Fruit fly (Drosophila melanogaster): ENCODE measurements around the gene CG6763.

CG6763 gene

dm6 chr3R:23334036-23334744 lies 50.4 kb downstream of the CG6763 start:
- TF ChIP-seq pan (optimal IDR thresholded peaks at IDR 0.05), result no peak
- TF ChIP-seq br (GFP tag; optimal IDR thresholded peaks at IDR 0.05), result peak; percentile 3
- TF ChIP-seq tai (GFP tag; optimal IDR thresholded peaks at IDR 0.05), result no peak
- TF ChIP-seq Myc (optimal IDR thresholded peaks at IDR 0.05), result no peak
- peak; percentile 91 for TF ChIP-seq CrebA (GFP tag; optimal IDR thresholded peaks at IDR 0.05; ENCODE audit: borderline replicate concordance)
- peak; percentile 23 for TF ChIP-seq brk (GFP tag; optimal IDR thresholded peaks at IDR 0.05)
- peak in 1 of 2 experiments; percentile 4 for TF ChIP-seq foxo (GFP tag; optimal IDR thresholded peaks at IDR 0.05)
- no peak for TF ChIP-seq ey (GFP tag; optimal IDR thresholded peaks at IDR 0.05)
- peak; percentile 52 to 82 for TF ChIP-seq dl (GFP tag; optimal IDR thresholded peaks at IDR 0.05; ENCODE audit: insufficient read depth in 1 of 2, partially characterized antibody in 2 of 2)
- no peak for TF ChIP-seq GATAd (GFP tag; optimal IDR thresholded peaks at IDR 0.05)
- no peak for TF ChIP-seq HLH106 (tag; optimal IDR thresholded peaks at IDR 0.05)
- TF ChIP-seq sv (GFP tag; optimal IDR thresholded peaks at IDR 0.05), result no peak
- TF ChIP-seq usp (GFP tag; optimal IDR thresholded peaks at IDR 0.05), result no peak
- peak; percentile 99 for TF ChIP-seq jim (GFP tag; optimal IDR thresholded peaks at IDR 0.05)
- TF ChIP-seq N (GFP tag; optimal IDR thresholded peaks at IDR 0.05), result no peak
- TF ChIP-seq psq (GFP tag; optimal IDR thresholded peaks at IDR 0.05), result peak; percentile 98
- no peak for TF ChIP-seq OdsH (GFP tag; optimal IDR thresholded peaks at IDR 0.05)
- TF ChIP-seq Rel (GFP tag; optimal IDR thresholded peaks at IDR 0.05), result peak; percentile 90
- TF ChIP-seq Rel (tag; optimal IDR thresholded peaks at IDR 0.05), result no peak
- peak; percentile 24 for TF ChIP-seq CG32264 (GFP tag; optimal IDR thresholded peaks at IDR 0.05)
- no peak for TF ChIP-seq lola (GFP tag; optimal IDR thresholded peaks at IDR 0.05)
- peak; percentile 77 for TF ChIP-seq Dif (GFP tag; optimal IDR thresholded peaks at IDR 0.05; ENCODE audit: partially characterized antibody)
- peak; percentile 73 for TF ChIP-seq woc (GFP tag; optimal IDR thresholded peaks at IDR 0.05)
- TF ChIP-seq Sp1 (GFP tag; optimal IDR thresholded peaks at IDR 0.05), result peak; percentile 83
- no peak for TF ChIP-seq h (GFP tag; optimal IDR thresholded peaks at IDR 0.05)
- peak; percentile 16 for TF ChIP-seq Mio (GFP tag; optimal IDR thresholded peaks at IDR 0.05)
- peak; percentile 40 for TF ChIP-seq fru (GFP tag; optimal IDR thresholded peaks at IDR 0.05)
- no peak for TF ChIP-seq dmrt93B (GFP tag; optimal IDR thresholded peaks at IDR 0.05)
- no peak for TF ChIP-seq Hnf4 (GFP tag; optimal IDR thresholded peaks at IDR 0.05)

- peak; percentile 81 for TF ChIP-seq rgr (GFP tag; optimal IDR thresholded peaks at IDR 0.05)
- peak; percentile 82 for TF ChIP-seq h (GFP tag; optimal IDR thresholded peaks at IDR 0.05)
- peak; percentile 20 for TF ChIP-seq Rel (GFP tag; optimal IDR thresholded peaks at IDR 0.05)
- no peak for TF ChIP-seq Rel (tag; optimal IDR thresholded peaks at IDR 0.05)
- no peak for TF ChIP-seq dsf (GFP tag; optimal IDR thresholded peaks at IDR 0.05; ENCODE audit: borderline replicate concordance)
- no peak for TF ChIP-seq Hr78 (GFP tag; optimal IDR thresholded peaks at IDR 0.05)
- TF ChIP-seq pan (optimal IDR thresholded peaks at IDR 0.05), result no peak
- TF ChIP-seq HLH106 (tag; optimal IDR thresholded peaks at IDR 0.05), result peak; percentile 69
- no peak for TF ChIP-seq GATAd (GFP tag; optimal IDR thresholded peaks at IDR 0.05)
- TF ChIP-seq Dif (GFP tag; optimal IDR thresholded peaks at IDR 0.05; ENCODE audit: partially characterized antibody), result no peak
- peak; percentile 38 for TF ChIP-seq Hnf4 (GFP tag; optimal IDR thresholded peaks at IDR 0.05)
- TF ChIP-seq foxo (GFP tag; optimal IDR thresholded peaks at IDR 0.05), result peak in 1 of 2 experiments; percentile 67
- peak; percentile 37 for TF ChIP-seq dmrt93B (GFP tag; optimal IDR thresholded peaks at IDR 0.05)
- peak; percentile 65 for TF ChIP-seq fru (GFP tag; optimal IDR thresholded peaks at IDR 0.05)
- TF ChIP-seq N (GFP tag; optimal IDR thresholded peaks at IDR 0.05), result no peak
- peak; percentile 17 for TF ChIP-seq CG9705 (GFP tag; optimal IDR thresholded peaks at IDR 0.05)
- peak; percentile 79 for TF ChIP-seq tai (GFP tag; optimal IDR thresholded peaks at IDR 0.05)
- TF ChIP-seq Myc (optimal IDR thresholded peaks at IDR 0.05), result no peak
- peak; percentile 8 for TF ChIP-seq sage (GFP tag; optimal IDR thresholded peaks at IDR 0.05)
- TF ChIP-seq ey (GFP tag; optimal IDR thresholded peaks at IDR 0.05), result peak; percentile 72
- peak; percentile 27 for TF ChIP-seq woc (GFP tag; optimal IDR thresholded peaks at IDR 0.05)
- TF ChIP-seq OdsH (GFP tag; optimal IDR thresholded peaks at IDR 0.05), result peak; percentile 68
- peak; percentile 40 for TF ChIP-seq br (GFP tag; optimal IDR thresholded peaks at IDR 0.05)
- TF ChIP-seq Sp1 (GFP tag; optimal IDR thresholded peaks at IDR 0.05), result peak; percentile 42
Observed at dm6 chr3R:23334866-23335265, 51.1 kb downstream of the CG6763 start.

- peak; percentile 43 for TF ChIP-seq HLH106 (tag; optimal IDR thresholded peaks at IDR 0.05)
- no peak for TF ChIP-seq Hr83 (GFP tag; optimal IDR thresholded peaks at IDR 0.05; ENCODE audit: poor library complexity, severe bottlenecking)
- no peak for TF ChIP-seq Myc (optimal IDR thresholded peaks at IDR 0.05)
- TF ChIP-seq h (GFP tag; optimal IDR thresholded peaks at IDR 0.05), result no peak
- peak; percentile 48 for TF ChIP-seq Sp1 (GFP tag; optimal IDR thresholded peaks at IDR 0.05)
- TF ChIP-seq psq (GFP tag; optimal IDR thresholded peaks at IDR 0.05), result no peak
- TF ChIP-seq CG9705 (GFP tag; optimal IDR thresholded peaks at IDR 0.05), result no peak
- peak; percentile 9 for TF ChIP-seq rgr (GFP tag; optimal IDR thresholded peaks at IDR 0.05)
- peak; percentile 22 for TF ChIP-seq dmrt93B (GFP tag; optimal IDR thresholded peaks at IDR 0.05)
- TF ChIP-seq GATAd (GFP tag; optimal IDR thresholded peaks at IDR 0.05), result no peak
- TF ChIP-seq foxo (GFP tag; optimal IDR thresholded peaks at IDR 0.05), result peak in 1 of 2 experiments; percentile 38
Observed at dm6 chr3R:23335577-23335976, 51.8 kb downstream of the CG6763 start.

Data from whole organism, wandering third instar larva.